Worm (Caenorhabditis elegans): ENCODE data around the gene Y54G2A.73.
A peak's percentile ranks its signal among the peaks of the same experiment; 100 is the strongest.

The Y54G2A.73 gene

ce11 chrIV:2993278-2993899 is 15.3 kb downstream of the Y54G2A.73 start (continued):
- TF ChIP-seq nfya-1 (tag; optimal IDR thresholded peaks at IDR 0.05) (peak; percentile 62), ttx-3 (tag; optimal IDR thresholded peaks at IDR 0.05) (no peak), sox-2 (GFP tag; IDR thresholded peaks at IDR 0.05) (no peak), lin-11 (tag; optimal IDR thresholded peaks at IDR 0.05) (peak; percentile 7), ceh-19 (GFP tag; optimal IDR thresholded peaks at IDR 0.05) (peak; percentile 16), odd-2 (tag; optimal IDR thresholded peaks at IDR 0.05) (no peak), ref-2 (tag; optimal IDR thresholded peaks at IDR 0.05) (no peak), pha-2 (tag; optimal IDR thresholded peaks at IDR 0.05) (no peak), nhr-232 (tag; optimal IDR thresholded peaks at IDR 0.05) (no peak), pqm-1 (tag; optimal IDR thresholded peaks at IDR 0.05) (no peak), ahr-1 (tag; optimal IDR thresholded peaks at IDR 0.05) (no peak), hlh-30 (tag; optimal IDR thresholded peaks at IDR 0.05; ENCODE audit: insufficient read depth) (peak; percentile 42), fax-1 (tag; optimal IDR thresholded peaks at IDR 0.05) (no peak), ceh-14 (tag; optimal IDR thresholded peaks at IDR 0.05) (no peak), ama-1 (optimal IDR thresholded peaks at IDR 0.05) (no peak), nhr-11 (tag; optimal IDR thresholded peaks at IDR 0.05) (no peak)

- TF ChIP-seq Y22D7AL.16 (tag; optimal IDR thresholded peaks at IDR 0.05) (no peak), syd-9 (tag; optimal IDR thresholded peaks at IDR 0.05) (peak; percentile 9), C08G9.2 (tag; optimal IDR thresholded peaks at IDR 0.05) (peak; percentile 28), unc-86 (tag; optimal IDR thresholded peaks at IDR 0.05) (no peak), mec-3 (tag; optimal IDR thresholded peaks at IDR 0.05; ENCODE audit: borderline replicate concordance) (no peak), lin-11 (tag; optimal IDR thresholded peaks at IDR 0.05) (no peak), ceh-18 (tag; optimal IDR thresholded peaks at IDR 0.05) (no peak), ceh-6 (GFP tag; optimal IDR thresholded peaks at IDR 0.05) (no peak), fax-1 (tag; optimal IDR thresholded peaks at IDR 0.05) (no peak), C38D4.7 (GFP tag; optimal IDR thresholded peaks at IDR 0.05) (no peak), nfya-1 (tag; optimal IDR thresholded peaks at IDR 0.05) (peak; percentile 64), nhr-232 (tag; optimal IDR thresholded peaks at IDR 0.05) (no peak), madf-2 (tag; optimal IDR thresholded peaks at IDR 0.05) (no peak), ttx-3 (tag; optimal IDR thresholded peaks at IDR 0.05) (no peak), eyg-1 (tag; optimal IDR thresholded peaks at IDR 0.05) (no peak), ref-2 (tag; optimal IDR thresholded peaks at IDR 0.05) (peak; percentile 13), ceh-14 (tag; optimal IDR thresholded peaks at IDR 0.05) (peak; percentile 12), elt-2 (tag; optimal IDR thresholded peaks at IDR 0.05) (no peak), ahr-1 (tag; optimal IDR thresholded peaks at IDR 0.05) (no peak), ceh-34 (tag; optimal IDR thresholded peaks at IDR 0.05) (peak; percentile 15), ceh-31 (tag; optimal IDR thresholded peaks at IDR 0.05) (peak; percentile 50), hlh-6 (tag; optimal IDR thresholded peaks at IDR 0.05) (peak; percentile 50), ama-1 (optimal IDR thresholded peaks at IDR 0.05) (no peak), che-1 (tag; optimal IDR thresholded peaks at IDR 0.05) (no peak), tbx-2 (tag; optimal IDR thresholded peaks at IDR 0.05) (peak; percentile 28), pat-9 (tag; optimal IDR thresholded peaks at IDR 0.05) (peak; percentile 6), ceh-19 (GFP tag; optimal IDR thresholded peaks at IDR 0.05) (peak; percentile 55)
Measured at ce11 chrIV:2990519-2990918, 18.2 kb downstream of the Y54G2A.73 start.

- no peak for TF ChIP-seq hlh-6 (tag; optimal IDR thresholded peaks at IDR 0.05)
- no peak for TF ChIP-seq K09A11.1 (tag; optimal IDR thresholded peaks at IDR 0.05; ENCODE audit: insufficient read depth)
- no peak for TF ChIP-seq unc-3 (GFP tag; conservative IDR thresholded peaks at IDR 0.05)
- no peak for TF ChIP-seq unc-3 (tag; optimal IDR thresholded peaks at IDR 0.05)
- no peak for TF ChIP-seq F13H6.1 (tag; optimal IDR thresholded peaks at IDR 0.05)
- no peak for TF ChIP-seq lim-6 (tag; optimal IDR thresholded peaks at IDR 0.05)
- no peak for TF ChIP-seq sdc-2 (tag; optimal IDR thresholded peaks at IDR 0.05)
- no peak for TF ChIP-seq Y22D7AL.16 (tag; optimal IDR thresholded peaks at IDR 0.05)
- no peak for TF ChIP-seq che-1 (tag; optimal IDR thresholded peaks at IDR 0.05)
- TF ChIP-seq elt-2 (tag; optimal IDR thresholded peaks at IDR 0.05), result no peak
- no peak for TF ChIP-seq hlh-30 (tag; optimal IDR thresholded peaks at IDR 0.05; ENCODE audit: insufficient read depth)
- no peak for TF ChIP-seq ceh-9 (tag; optimal IDR thresholded peaks at IDR 0.05)
- no peak for TF ChIP-seq madf-2 (tag; optimal IDR thresholded peaks at IDR 0.05)
- no peak for TF ChIP-seq unc-55 (GFP tag; optimal IDR thresholded peaks at IDR 0.05)
- TF ChIP-seq ama-1 (optimal IDR thresholded peaks at IDR 0.05), result no peak
- TF ChIP-seq hlh-13 (GFP tag; optimal IDR thresholded peaks at IDR 0.05), result no peak
- TF ChIP-seq pros-1 (tag; optimal IDR thresholded peaks at IDR 0.05), result no peak
- no peak for TF ChIP-seq K02D7.2 (tag; optimal IDR thresholded peaks at IDR 0.05)
- TF ChIP-seq ceh-48 (tag; optimal IDR thresholded peaks at IDR 0.05), result no peak
Measured at ce11 chrIV:2986720-2987119, 22.0 kb downstream of the Y54G2A.73 start.
